In the genomic region with DNA sequence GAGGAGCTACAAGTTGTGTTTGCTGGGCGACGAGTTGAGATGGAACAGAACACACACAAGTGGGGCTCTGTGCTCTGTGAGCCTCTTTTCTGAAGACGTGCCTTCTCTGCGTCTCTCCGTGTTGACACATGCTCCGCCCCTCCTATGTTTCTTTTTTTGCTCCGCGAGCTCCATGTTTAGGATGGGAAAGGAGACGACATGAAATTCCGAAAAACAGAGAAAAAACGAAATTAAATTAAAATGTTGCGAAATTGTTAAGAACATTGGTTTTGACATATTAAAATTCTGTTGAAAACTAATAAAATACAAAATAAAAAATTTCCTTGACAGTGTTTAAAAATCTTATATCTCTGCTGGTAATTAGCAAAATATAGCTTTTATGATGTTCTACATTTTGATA, we compare ENCODE assay signal across 7 worm cellular contexts.
TF ChIP-seq lines count a peak whose summit lies in the region.

Gene mec-12 (minus strand): TSS at position 91 of the 400 bp plus-strand sequence.

TF ChIP-seq in whole organism, L1 larva, 84 proteins besides CTCF, POLR2A, EP300 and RAD21 (continues in another document):
- TF ChIP-seq lin-35 (GFP tag; optimal IDR thresholded peaks at IDR 0.05; lab: Kevin White, UChicago) (peak in 1 of 2 experiments; percentile 6), C16A3.4 (tag; optimal IDR thresholded peaks at IDR 0.05; lab: Kevin White, UChicago) (no peak), nhr-20 (tag; optimal IDR thresholded peaks at IDR 0.05; lab: Kevin White, UChicago) (no peak), lir-3 (tag; optimal IDR thresholded peaks at IDR 0.05; lab: Kevin White, UChicago; ENCODE audit: poor library complexity) (no peak), ceh-90 (tag; optimal IDR thresholded peaks at IDR 0.05; lab: Kevin White, UChicago) (no peak), blmp-1 (tag; optimal IDR thresholded peaks at IDR 0.05; lab: Kevin White, UChicago) (no peak), ceh-63 (GFP tag; optimal IDR thresholded peaks at IDR 0.05; lab: Kevin White, UChicago) (peak; percentile 34), ces-1 (GFP tag; optimal IDR thresholded peaks at IDR 0.05; lab: Kevin White, UChicago) (peak; percentile 79), Y116A8C.19 (tag; optimal IDR thresholded peaks at IDR 0.05; lab: Kevin White, UChicago; ENCODE audit: borderline replicate concordance) (no peak), ceh-82 (tag; optimal IDR thresholded peaks at IDR 0.05; lab: Kevin White, UChicago) (peak in 2 of 3 experiments; percentile 32 to 39), nhr-84 (tag; optimal IDR thresholded peaks at IDR 0.05; lab: Kevin White, UChicago) (no peak), unc-62 (GFP tag; optimal IDR thresholded peaks at IDR 0.05; lab: Kevin White, UChicago) (no peak)

TF ChIP-seq in whole organism, L2 larva, 48 proteins besides CTCF, POLR2A, EP300 and RAD21 (continues in another document):
- peak; percentile 68 for TF ChIP-seq zag-1 (tag; optimal IDR thresholded peaks at IDR 0.05; lab: Kevin White, UChicago)
- TF ChIP-seq egl-27 (tag; optimal IDR thresholded peaks at IDR 0.05; lab: Kevin White, UChicago), result no peak
- no peak for TF ChIP-seq sma-9 (GFP tag; optimal IDR thresholded peaks at IDR 0.05; lab: Kevin White, UChicago)
- TF ChIP-seq sma-9 (tag; optimal IDR thresholded peaks at IDR 0.05; lab: Kevin White, UChicago), result no peak
- TF ChIP-seq nhr-25 (tag; optimal IDR thresholded peaks at IDR 0.05; lab: Kevin White, UChicago), result no peak
- no peak for TF ChIP-seq unc-62 (GFP tag; optimal IDR thresholded peaks at IDR 0.05; lab: Kevin White, UChicago)
- TF ChIP-seq C34F6.9 (tag; optimal IDR thresholded peaks at IDR 0.05; lab: Kevin White, UChicago), result peak; percentile 36
- no peak for TF ChIP-seq nhr-12 (tag; optimal IDR thresholded peaks at IDR 0.05; lab: Kevin White, UChicago)
- no peak for TF ChIP-seq nhr-6 (tag; optimal IDR thresholded peaks at IDR 0.05; lab: Kevin White, UChicago)
- peak in 1 of 2 experiments; percentile 57 for TF ChIP-seq lsy-2 (tag; optimal IDR thresholded peaks at IDR 0.05; lab: Kevin White, UChicago)
- peak; percentile 40 for TF ChIP-seq sem-4 (tag; optimal IDR thresholded peaks at IDR 0.05; lab: Kevin White, UChicago)
- TF ChIP-seq lin-39 (tag; optimal IDR thresholded peaks at IDR 0.05; lab: Kevin White, UChicago), result no peak
- peak; percentile 15 for TF ChIP-seq unc-55 (GFP tag; optimal IDR thresholded peaks at IDR 0.05; lab: Kevin White, UChicago)

TF ChIP-seq in whole organism, L3 larva, 47 proteins besides CTCF, POLR2A, EP300 and RAD21:
- no peak for TF ChIP-seq egl-5 (tag; optimal IDR thresholded peaks at IDR 0.05; lab: Kevin White, UChicago)
- peak; percentile 58 for TF ChIP-seq nfya-1 (tag; optimal IDR thresholded peaks at IDR 0.05; lab: Kevin White, UChicago; ENCODE audit: insufficient read depth)
- TF ChIP-seq lin-39 (tag; optimal IDR thresholded peaks at IDR 0.05; lab: Kevin White, UChicago), result no peak
- TF ChIP-seq hmg-11 (tag; optimal IDR thresholded peaks at IDR 0.05; lab: Kevin White, UChicago), result peak; percentile 19

TF ChIP-seq in whole organism, L4 larva, 104 proteins besides CTCF, POLR2A, EP300 and RAD21:
- TF ChIP-seq ces-1 (GFP tag; optimal IDR thresholded peaks at IDR 0.05; lab: Kevin White, UChicago), result no peak
- 0 out of 2 replicates have a peak, but pooled peaks have one; percentile 29 for TF ChIP-seq ctbp-1 (GFP tag; IDR thresholded peaks at IDR 0.05; lab: Robert Waterston, UW)
- TF ChIP-seq lim-7 (GFP tag; IDR thresholded peaks at IDR 0.05; lab: Robert Waterston, UW), result no peak
- peak; percentile 66 for TF ChIP-seq aha-1 (tag; lab: Kevin White, UChicago)
- TF ChIP-seq lsy-2 (tag; optimal IDR thresholded peaks at IDR 0.05; lab: Kevin White, UChicago), result peak in 1 of 2 experiments; percentile 20
- TF ChIP-seq lir-3 (tag; optimal IDR thresholded peaks at IDR 0.05; lab: Kevin White, UChicago), result no peak
- peak; percentile 43 for TF ChIP-seq mep-1 (tag; optimal IDR thresholded peaks at IDR 0.05; lab: Kevin White, UChicago)
TF ChIP-seq in whole organism, L4 larva: peak in this region for 4.

TF ChIP-seq in whole organism, late embryonic, 69 proteins besides CTCF, POLR2A, EP300 and RAD21:
- no peak for TF ChIP-seq dve-1 (tag; optimal IDR thresholded peaks at IDR 0.05; lab: Kevin White, UChicago)
- TF ChIP-seq sdc-2 (tag; optimal IDR thresholded peaks at IDR 0.05; lab: Kevin White, UChicago), result no peak
- peak; percentile 81 for TF ChIP-seq unc-42 (tag; optimal IDR thresholded peaks at IDR 0.05; lab: Kevin White, UChicago)
- TF ChIP-seq unc-86 (tag; optimal IDR thresholded peaks at IDR 0.05; lab: Kevin White, UChicago), result no peak
- no peak for TF ChIP-seq sox-2 (GFP tag; IDR thresholded peaks at IDR 0.05; lab: Robert Waterston, UW)

TF ChIP-seq in whole organism, mixed stage, embryonic, 35 proteins besides CTCF, POLR2A, EP300 and RAD21:
- TF ChIP-seq drap-1 (GFP tag; optimal IDR thresholded peaks at IDR 0.05; lab: Kevin White, UChicago), result no peak
- TF ChIP-seq unc-62 (GFP tag; optimal IDR thresholded peaks at IDR 0.05; lab: Kevin White, UChicago), result no peak
- TF ChIP-seq ces-1 (GFP tag; optimal IDR thresholded peaks at IDR 0.05; lab: Kevin White, UChicago), result peak; percentile 61

TF ChIP-seq in whole organism, young adult, 124 proteins besides CTCF, POLR2A, EP300 and RAD21:
- TF ChIP-seq zfh-2 (GFP tag; conservative IDR thresholded peaks at IDR 0.05; lab: Robert Waterston, UW), result 0 out of 2 replicates have a peak, but pooled peaks have one; percentile 11
- no peak for TF ChIP-seq hsf-1 (GFP tag; IDR thresholded peaks at IDR 0.05; lab: Robert Waterston, UW)
- no peak for TF ChIP-seq cebp-1 (GFP tag; IDR thresholded peaks at IDR 0.05; lab: Robert Waterston, UW)
- TF ChIP-seq cebp-1 (tag; optimal IDR thresholded peaks at IDR 0.05; lab: Kevin White, UChicago), result peak; percentile 75
- TF ChIP-seq Y95B8A.8 (GFP tag; IDR thresholded peaks at IDR 0.05; lab: Robert Waterston, UW), result no peak
- no peak for TF ChIP-seq B0035.1 (tag; optimal IDR thresholded peaks at IDR 0.05; lab: Kevin White, UChicago)
